Worm (Caenorhabditis elegans) whole organism, L4 larva: ENCODE measurements around the gene W01D2.6.
A peak's percentile ranks its signal among the peaks of the same experiment; 100 is the strongest.

ENCODE experiments used
- F10B5.3 ChIP-seq: sonication (generic microtip); optimal IDR thresholded peaks from 2 replicates; lab custom pipeline; 2016; ENCODE audit warnings: mild to moderate bottlenecking, missing genetic modification characterization, missing compliant biosample characterization
- F49E8.2 ChIP-seq: sonication (generic microtip); optimal IDR thresholded peaks from 2 replicates; lab custom pipeline; 2016; ENCODE audit warnings: missing compliant biosample characterization, mild to moderate bottlenecking, missing genetic modification characterization, borderline replicate concordance
- T26A8.4 ChIP-seq: fragments of 200-800 bp; sonication (Bioruptor generic); IDR thresholded peaks from 2 replicates; pipeline ENCODE4 v1.3.6; 2022; ENCODE audit warnings: missing genetic modification characterization, missing compliant biosample characterization
- ZK337.2 ChIP-seq: fragments of 200-800 bp; sonication (Bioruptor generic); IDR thresholded peaks from 2 replicates; pipeline ENCODE4 v1.3.6; 2022; ENCODE audit warnings: missing genetic modification reagents, missing genetic modification characterization, missing compliant biosample characterization
- aha-1 ChIP-seq: fragments of 150-350 bp; peaks from one replicate; lab custom pipeline; 2014; ENCODE audit warnings: missing biosample characterization, missing genetic modification characterization
- ceh-20 ChIP-seq: fragments of 200-800 bp; sonication (Bioruptor generic); IDR thresholded peaks from 2 replicates; pipeline ENCODE4 v1.3.6; 2022; ENCODE audit warnings: missing genetic modification reagents, missing genetic modification characterization, missing compliant biosample characterization
- ceh-82 ChIP-seq: sonication (generic microtip); optimal IDR thresholded peaks from 2 replicates; lab custom pipeline; 2017; ENCODE audit warnings: missing biosample characterization, missing genetic modification characterization
- ces-1 ChIP-seq: fragments of 150-350 bp; sonication (generic microtip); optimal IDR thresholded peaks from 4 replicates; lab custom pipeline; 2014; ENCODE audit warnings: missing biosample characterization, missing genetic modification reagents, missing genetic modification characterization
- daf-12 ChIP-seq: fragments of 150-350 bp; optimal IDR thresholded peaks from 2 replicates; lab custom pipeline; 2014; ENCODE audit warnings: missing biosample characterization, missing genetic modification reagents, missing genetic modification characterization
- daf-16 ChIP-seq, 3 experiments: sonication (generic microtip); optimal IDR thresholded peaks; 2 replicates each; lab custom pipeline; 2016 to 2017; ENCODE audit warnings: missing genetic modification characterization in 3 of 3, missing genetic modification reagents in 3 of 3, mild to moderate bottlenecking in 2 of 3, missing compliant biosample characterization in 2 of 3, missing biosample characterization in 1 of 3, moderate library complexity in 1 of 3
- dmd-8 ChIP-seq: fragments of 200-800 bp; sonication (Bioruptor generic); IDR thresholded peaks from 2 replicates; pipeline ENCODE4 v1.3.6; 2022; ENCODE audit warnings: missing genetic modification characterization, missing compliant biosample characterization
- dmd-9 ChIP-seq: fragments of 200-800 bp; sonication (Bioruptor generic); IDR thresholded peaks from 2 replicates; pipeline ENCODE4 v1.3.6; 2022; ENCODE audit warnings: missing genetic modification reagents, missing genetic modification characterization, missing compliant biosample characterization
- dpl-1 ChIP-seq: fragments of 150-350 bp; optimal IDR thresholded peaks from 2 replicates; lab custom pipeline; 2014; ENCODE audit warnings: missing biosample characterization, missing genetic modification reagents, missing genetic modification characterization
- dve-1 ChIP-seq: sonication (generic microtip); optimal IDR thresholded peaks from 2 replicates; lab custom pipeline; 2017; ENCODE audit warnings: antibody characterized with exemption, mild to moderate bottlenecking, missing genetic modification characterization, missing compliant biosample characterization; ENCODE audit not compliant: insufficient read depth
- hif-1 ChIP-seq, 2 experiments: sonication (generic microtip); optimal IDR thresholded peaks; 2 replicates each; lab custom pipeline; 2016 to 2017; ENCODE audit warnings: missing compliant biosample characterization in 2 of 2, missing genetic modification characterization in 2 of 2, missing genetic modification reagents in 2 of 2, missing genotype in 2 of 2, mild to moderate bottlenecking in 1 of 2
- hmg-1.1 ChIP-seq: fragments of 200-800 bp; sonication (Bioruptor generic); IDR thresholded peaks from 2 replicates; pipeline ENCODE4 v1.3.6; 2022; ENCODE audit warnings: missing genetic modification reagents, missing genetic modification characterization, missing compliant biosample characterization
- lin-1 ChIP-seq: fragments of 200-800 bp; sonication (Bioruptor generic); IDR thresholded peaks from 2 replicates; pipeline ENCODE4 v1.3.6; 2022; ENCODE audit warnings: missing genetic modification reagents, missing genetic modification characterization, missing compliant biosample characterization
- lin-15B ChIP-seq: fragments of 150-350 bp; sonication (generic microtip); optimal IDR thresholded peaks from 3 replicates; lab custom pipeline; 2014; ENCODE audit warnings: missing biosample characterization, missing genetic modification characterization
- lin-39 ChIP-seq: fragments of 150-350 bp; optimal IDR thresholded peaks from 2 replicates; lab custom pipeline; 2014; ENCODE audit warnings: missing biosample characterization, missing genetic modification reagents, missing genetic modification characterization
- madf-9 ChIP-seq: fragments of 200-800 bp; sonication (Bioruptor generic); conservative IDR thresholded peaks from 2 replicates; pipeline ENCODE4 v1.3.6; 2022; ENCODE audit warnings: missing genetic modification reagents, missing genetic modification characterization, missing compliant biosample characterization
- mdl-1 ChIP-seq, 2 experiments: fragments of 150-350 bp in 1 of 2; sonication (generic microtip) in 1 of 2; optimal IDR thresholded peaks; 2 replicates each; lab custom pipeline; 2014 to 2017; ENCODE audit warnings: missing biosample characterization in 2 of 2, missing genetic modification characterization in 2 of 2
- mep-1 ChIP-seq: fragments of 150-350 bp; sonication (generic microtip); optimal IDR thresholded peaks from 3 replicates; lab custom pipeline; 2014; ENCODE audit warnings: missing biosample characterization, missing genetic modification characterization
- nhr-10 ChIP-seq: fragments of 150-350 bp; optimal IDR thresholded peaks from 2 replicates; lab custom pipeline; 2014; ENCODE audit warnings: missing biosample characterization, missing genetic modification characterization
- nhr-11 ChIP-seq: fragments of 150-350 bp; optimal IDR thresholded peaks from 2 replicates; lab custom pipeline; 2014; ENCODE audit warnings: missing biosample characterization, missing genetic modification characterization
- nhr-111 ChIP-seq: fragments of 200-800 bp; sonication (Bioruptor generic); optimal IDR thresholded peaks from 2 replicates; lab custom pipeline; 2018; ENCODE audit warnings: mild to moderate bottlenecking, missing genetic modification characterization, missing compliant biosample characterization
- nhr-237 ChIP-seq: sonication (generic microtip); optimal IDR thresholded peaks from 2 replicates; lab custom pipeline; 2017; ENCODE audit warnings: missing biosample characterization, missing genetic modification characterization
- nhr-25 ChIP-seq: sonication (generic microtip); optimal IDR thresholded peaks from 2 replicates; lab custom pipeline; 2017; ENCODE audit warnings: missing genetic modification characterization, mild to moderate bottlenecking, missing compliant biosample characterization, antibody characterized with exemption, moderate library complexity, borderline replicate concordance; ENCODE audit not compliant: insufficient read depth
- nhr-28 ChIP-seq: fragments of 150-350 bp; optimal IDR thresholded peaks from 2 replicates; lab custom pipeline; 2014; ENCODE audit warnings: missing biosample characterization, missing genetic modification characterization
- nhr-48 ChIP-seq: sonication (generic microtip); optimal IDR thresholded peaks from 2 replicates; lab custom pipeline; 2016; ENCODE audit warnings: mild to moderate bottlenecking, missing genetic modification characterization, missing compliant biosample characterization
- nhr-6 ChIP-seq: fragments of 150-350 bp; optimal IDR thresholded peaks from 2 replicates; lab custom pipeline; 2014; ENCODE audit warnings: missing biosample characterization, missing genetic modification characterization
- nhr-76 ChIP-seq: fragments of 150-350 bp; optimal IDR thresholded peaks from 2 replicates; lab custom pipeline; 2014; ENCODE audit warnings: missing biosample characterization, missing genetic modification characterization
- nhr-77 ChIP-seq: fragments of 150-350 bp; optimal IDR thresholded peaks from 2 replicates; lab custom pipeline; 2014; ENCODE audit warnings: missing biosample characterization, missing genetic modification characterization
- pqm-1 ChIP-seq: sonication (generic microtip); optimal IDR thresholded peaks from 2 replicates; lab custom pipeline; 2017; ENCODE audit warnings: missing biosample characterization, missing genetic modification characterization
- set-16 ChIP-seq: fragments of 200-800 bp; sonication (Bioruptor generic); IDR thresholded peaks from 2 replicates; pipeline ENCODE4 v1.3.6; 2022; ENCODE audit warnings: missing genetic modification reagents, missing genetic modification characterization, missing compliant biosample characterization
- unc-62 ChIP-seq, 3 experiments: fragments of 150-350 bp in 1 of 3; sonication (generic microtip); optimal IDR thresholded peaks in 2 of 3; peaks in 1 of 3; 1 replicate in 1 of 3; 2 replicates in 2 of 3; lab custom pipeline; 2014 to 2017; ENCODE audit warnings: missing biosample characterization in 3 of 3, missing genetic modification characterization in 3 of 3, missing genetic modification reagents in 3 of 3, missing genotype in 1 of 3
- vab-7 ChIP-seq: fragments of 200-800 bp; sonication (Bioruptor generic); IDR thresholded peaks from 2 replicates; pipeline ENCODE4 v1.3.6; 2022; ENCODE audit warnings: missing genetic modification reagents, missing genetic modification characterization, missing compliant biosample characterization
- zag-1 ChIP-seq: fragments of 150-350 bp; optimal IDR thresholded peaks from 2 replicates; lab custom pipeline; 2014; ENCODE audit warnings: missing biosample characterization, missing genetic modification characterization
- zip-2 ChIP-seq: fragments of 150-350 bp; optimal IDR thresholded peaks from 2 replicates; lab custom pipeline; 2014; ENCODE audit warnings: missing biosample characterization, missing genetic modification characterization

The W01D2.6 gene

ce11 chrII:14843016-14843415 is 34.2 kb downstream of the W01D2.6 start, which contains the start of gene cdh-7:
Gene cdh-7 (plus strand): TSS chrII:14843229.
- no peak for TF ChIP-seq F10B5.3
- no peak for TF ChIP-seq nhr-10 (tag; lab: Kevin White, UChicago)
- no peak for TF ChIP-seq ces-1 (GFP tag; lab: Kevin White, UChicago)
- TF ChIP-seq aha-1 (tag; lab: Kevin White, UChicago): peak; percentile 83
- no peak for TF ChIP-seq F49E8.2 (tag; lab: Kevin White, UChicago)
- 0 out of 2 replicates have a peak, but pooled peaks have one; percentile 40 for TF ChIP-seq dmd-8
- no peak for TF ChIP-seq nhr-48 (tag; lab: Kevin White, UChicago)
- no peak for TF ChIP-seq nhr-11 (tag; lab: Kevin White, UChicago)
- no peak for TF ChIP-seq hif-1 (tag; optimal IDR thresholded peaks at IDR 0.05; lab: Kevin White, UChicago)
- TF ChIP-seq lin-15B (tag; lab: Kevin White, UChicago): no peak

ce11 chrII:14844253-14844652 is 35.5 kb downstream of the W01D2.6 start:
- TF ChIP-seq nhr-28 (tag; lab: Kevin White, UChicago): peak; percentile 49
- TF ChIP-seq daf-12 (tag; lab: Kevin White, UChicago): no peak
- no peak for TF ChIP-seq zip-2 (tag; lab: Kevin White, UChicago)
- no peak for TF ChIP-seq dve-1

DNA sequence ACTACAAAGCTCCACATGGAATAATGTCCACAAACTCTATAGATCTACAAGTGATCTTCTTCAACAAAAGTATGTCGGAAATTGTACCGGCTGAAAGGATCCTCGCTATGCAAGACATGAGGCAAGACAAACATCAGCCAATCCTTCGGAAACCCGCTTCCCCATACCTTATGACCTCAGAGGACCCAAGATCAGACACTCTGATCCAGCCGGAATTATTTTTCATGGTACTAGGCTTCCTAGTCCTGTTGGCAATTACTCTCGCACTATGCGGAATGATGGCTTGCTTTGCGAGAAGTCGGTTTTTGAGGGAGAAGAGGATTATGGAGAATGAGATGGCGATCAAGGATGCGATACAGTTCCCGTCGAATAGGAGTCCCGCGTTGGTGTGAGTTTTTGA is 41.1 kb downstream of the W01D2.6 start:
- TF ChIP-seq dmd-9 (GFP tag; lab: Robert Waterston, UW) (no peak), nhr-111 (GFP tag; lab: Kevin White, UChicago) (no peak), unc-62 (GFP tag; optimal IDR thresholded peaks at IDR 0.05 in 1 of 2; lab: Kevin White, UChicago) (peak in 1 of 2 experiments; percentile 94), unc-62 (tag; optimal IDR thresholded peaks at IDR 0.05; lab: Kevin White, UChicago) (no peak), ceh-82 (no peak), nhr-76 (no peak)
- TF ChIP-seq, all 104 proteins: peak for 1

ce11 chrII:14851483-14851882 is 42.7 kb downstream of the W01D2.6 start, which contains the start of gene R05H10.1:
Gene R05H10.1 (plus strand): TSS chrII:14851816.
- TF ChIP-seq mdl-1 (tag; optimal IDR thresholded peaks at IDR 0.05; lab: Kevin White, UChicago) (peak in 1 of 2 experiments; percentile 0), mep-1 (tag; lab: Kevin White, UChicago) (no peak), nhr-28 (tag; lab: Kevin White, UChicago) (peak; percentile 91)

DNA sequence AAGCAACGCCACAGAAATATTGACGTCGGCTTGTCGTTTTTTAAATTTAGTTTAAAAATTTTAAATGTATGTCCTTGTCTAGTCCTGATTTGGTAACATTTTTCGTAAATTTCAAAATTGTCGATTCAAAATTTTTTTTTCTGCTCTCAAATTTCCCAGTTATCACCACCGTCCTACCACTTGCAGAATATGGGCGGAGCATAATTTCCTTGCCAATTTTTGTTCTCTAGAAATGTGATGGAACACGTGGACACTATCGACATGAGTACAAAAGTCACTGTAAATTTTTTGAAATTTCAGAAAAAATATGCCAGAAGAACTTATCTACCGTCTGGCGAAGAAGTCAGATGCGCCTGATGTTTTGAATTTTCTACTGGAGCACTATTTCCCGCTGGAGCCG is 46.4 kb downstream of the W01D2.6 start, which contains the start of gene R05H10.7:
R05H10.7 (plus strand) TSS at position 301 of the 400 bp plus-strand sequence.
- TF ChIP-seq lin-39 (tag; lab: Kevin White, UChicago) (no peak), dpl-1 (no peak), hmg-1.1 (GFP tag; lab: Robert Waterston, UW) (no peak), vab-7 (GFP tag; lab: Robert Waterston, UW) (no peak), ceh-20 (GFP tag; lab: Robert Waterston, UW) (no peak), T26A8.4 (no peak), ZK337.2 (GFP tag; lab: Robert Waterston, UW) (no peak), nhr-25 (tag; lab: Kevin White, UChicago) (no peak), F49E8.2 (tag; lab: Kevin White, UChicago) (no peak), pqm-1 (tag; lab: Kevin White, UChicago) (no peak), zag-1 (tag; lab: Kevin White, UChicago) (no peak), nhr-77 (tag; lab: Kevin White, UChicago) (no peak), madf-9 (GFP tag; lab: Robert Waterston, UW) (no peak), nhr-237 (tag; lab: Kevin White, UChicago) (no peak), nhr-6 (tag; lab: Kevin White, UChicago) (no peak), set-16 (GFP tag; lab: Robert Waterston, UW) (no peak), mdl-1 (tag; optimal IDR thresholded peaks at IDR 0.05; lab: Kevin White, UChicago) (no peak), lin-1 (GFP tag; lab: Robert Waterston, UW) (no peak), daf-16 (GFP tag; optimal IDR thresholded peaks at IDR 0.05; lab: Kevin White, UChicago) (no peak), daf-16 (tag; optimal IDR thresholded peaks at IDR 0.05; lab: Kevin White, UChicago) (no peak)
